Worm (Caenorhabditis elegans) whole organism, L3 larva: ENCODE results near the gene R06F6.8.
A peak's percentile ranks its signal among the peaks of the same experiment; 100 is the strongest.

Source experiments
- R02D3.7 ChIP-seq: fragments of 150-350 bp; optimal IDR thresholded peaks from 2 replicates; lab custom pipeline; 2014; ENCODE audit warnings: missing biosample characterization, missing genetic modification characterization
- aly-2 ChIP-seq: fragments of 150-350 bp; optimal IDR thresholded peaks from 2 replicates; lab custom pipeline; 2014; ENCODE audit warnings: missing biosample characterization, missing genetic modification characterization
- ama-1 ChIP-seq: fragments of 150-350 bp; optimal IDR thresholded peaks from 2 replicates; lab custom pipeline; 2018
- ceh-16 ChIP-seq: sonication (generic microtip); optimal IDR thresholded peaks from 2 replicates; lab custom pipeline; 2017; ENCODE audit warnings: missing biosample characterization, missing genetic modification characterization
- ceh-28 ChIP-seq: fragments of 150-350 bp; optimal IDR thresholded peaks from 2 replicates; lab custom pipeline; 2014; ENCODE audit warnings: missing biosample characterization, missing genetic modification reagents, missing genetic modification characterization
- ceh-82 ChIP-seq: fragments of 150-350 bp; optimal IDR thresholded peaks from 2 replicates; lab custom pipeline; 2014; ENCODE audit warnings: missing biosample characterization, missing genetic modification characterization
- ceh-9 ChIP-seq: sonication (generic microtip); optimal IDR thresholded peaks from 2 replicates; lab custom pipeline; 2018; ENCODE audit warnings: missing biosample characterization, missing genetic modification characterization
- daf-12 ChIP-seq: fragments of 150-350 bp; optimal IDR thresholded peaks from 2 replicates; lab custom pipeline; 2014; ENCODE audit warnings: missing biosample characterization, missing genetic modification reagents, missing genetic modification characterization
- egl-27 ChIP-seq: sonication (generic microtip); optimal IDR thresholded peaks from 4 replicates; lab custom pipeline; 2017; ENCODE audit warnings: missing biosample characterization, missing genetic modification reagents, missing genetic modification characterization
- egl-5 ChIP-seq: fragments of 150-350 bp; optimal IDR thresholded peaks from 2 replicates; lab custom pipeline; 2017; ENCODE audit warnings: missing biosample characterization, missing genetic modification reagents, missing genetic modification characterization, inconsistent platforms
- elt-1 ChIP-seq: fragments of 150-350 bp; optimal IDR thresholded peaks from 2 replicates; lab custom pipeline; 2014; ENCODE audit warnings: missing biosample characterization, missing genetic modification characterization
- elt-2 ChIP-seq: sonication (generic microtip); optimal IDR thresholded peaks from 2 replicates; lab custom pipeline; 2016; ENCODE audit warnings: missing genetic modification reagents, mild to moderate bottlenecking, missing genetic modification characterization, missing compliant biosample characterization
- elt-3 ChIP-seq, 3 experiments: fragments of 150-350 bp in 1 of 3; sonication (generic microtip) in 2 of 3; optimal IDR thresholded peaks; 2 replicates in 2 of 3; 4 replicates in 1 of 3; lab custom pipeline; 2014 to 2017; ENCODE audit warnings: missing biosample characterization in 3 of 3, missing genetic modification characterization in 3 of 3
- eor-1 ChIP-seq, 2 experiments: fragments of 150-350 bp; optimal IDR thresholded peaks; 2 replicates each; lab custom pipeline; 2014 to 2018; ENCODE audit warnings: missing biosample characterization in 2 of 2, missing genetic modification characterization in 2 of 2
- fkh-2 ChIP-seq: fragments of 150-350 bp; optimal IDR thresholded peaks from 2 replicates; lab custom pipeline; 2014; ENCODE audit warnings: missing biosample characterization, missing genetic modification reagents, missing genetic modification characterization
- fos-1 ChIP-seq: fragments of 150-350 bp; optimal IDR thresholded peaks from 2 replicates; lab custom pipeline; 2014; ENCODE audit warnings: missing biosample characterization, missing genetic modification characterization
- hmg-11 ChIP-seq: sonication (generic microtip); optimal IDR thresholded peaks from 2 replicates; lab custom pipeline; 2016; ENCODE audit warnings: missing genetic modification characterization, missing compliant biosample characterization
- jun-1 ChIP-seq: fragments of 150-350 bp; optimal IDR thresholded peaks from 2 replicates; lab custom pipeline; 2014; ENCODE audit warnings: missing biosample characterization, missing genetic modification reagents, missing genetic modification characterization
- lin-15B ChIP-seq: fragments of 150-350 bp; optimal IDR thresholded peaks from 2 replicates; lab custom pipeline; 2014; ENCODE audit warnings: missing biosample characterization, missing genetic modification characterization
- lin-39 ChIP-seq: fragments of 150-350 bp; optimal IDR thresholded peaks from 2 replicates; lab custom pipeline; 2018; ENCODE audit warnings: missing biosample characterization, missing genetic modification reagents, missing genetic modification characterization
- lsy-12 ChIP-seq: sonication (generic microtip); optimal IDR thresholded peaks from 2 replicates; lab custom pipeline; 2016; ENCODE audit warnings: mild to moderate bottlenecking, missing genetic modification characterization, missing compliant biosample characterization
- mdl-1 ChIP-seq: fragments of 150-350 bp; optimal IDR thresholded peaks from 2 replicates; lab custom pipeline; 2014; ENCODE audit warnings: missing biosample characterization, missing genetic modification characterization
- mml-1 ChIP-seq: fragments of 150-350 bp; sonication (generic microtip); optimal IDR thresholded peaks from 3 replicates; lab custom pipeline; 2014; ENCODE audit warnings: missing biosample characterization, missing genetic modification characterization
- nhr-11 ChIP-seq: fragments of 150-350 bp; optimal IDR thresholded peaks from 2 replicates; lab custom pipeline; 2014; ENCODE audit warnings: missing biosample characterization, missing genetic modification characterization
- nhr-12 ChIP-seq: fragments of 150-350 bp; optimal IDR thresholded peaks from 2 replicates; lab custom pipeline; 2014; ENCODE audit warnings: missing biosample characterization, missing genetic modification characterization
- nhr-23 ChIP-seq: fragments of 150-350 bp; optimal IDR thresholded peaks from 2 replicates; lab custom pipeline; 2014; ENCODE audit warnings: missing biosample characterization, missing genetic modification reagents, missing genetic modification characterization
- nhr-237 ChIP-seq: fragments of 150-350 bp; optimal IDR thresholded peaks from 2 replicates; lab custom pipeline; 2014; ENCODE audit warnings: missing biosample characterization, missing genetic modification characterization
- nhr-25 ChIP-seq: sonication (generic microtip); optimal IDR thresholded peaks from 2 replicates; lab custom pipeline; 2017; ENCODE audit warnings: missing biosample characterization, missing genetic modification characterization
- nhr-28 ChIP-seq: fragments of 150-350 bp; optimal IDR thresholded peaks from 2 replicates; lab custom pipeline; 2014; ENCODE audit warnings: missing biosample characterization, missing genetic modification characterization
- nhr-43 ChIP-seq: sonication (generic microtip); optimal IDR thresholded peaks from 2 replicates; lab custom pipeline; 2016; ENCODE audit warnings: mild to moderate bottlenecking, missing genetic modification characterization, missing compliant biosample characterization; ENCODE audit not compliant: poor library complexity, severe bottlenecking
- nhr-67 ChIP-seq: fragments of 150-350 bp; optimal IDR thresholded peaks from 2 replicates; lab custom pipeline; 2014; ENCODE audit warnings: missing biosample characterization, missing genetic modification characterization
- nhr-76 ChIP-seq: fragments of 150-350 bp; sonication (generic microtip); optimal IDR thresholded peaks from 5 replicates; lab custom pipeline; 2014; ENCODE audit warnings: missing biosample characterization, missing genetic modification characterization
- nhr-77 ChIP-seq: fragments of 150-350 bp; optimal IDR thresholded peaks from 2 replicates; lab custom pipeline; 2014; ENCODE audit warnings: missing biosample characterization, missing genetic modification characterization
- pha-4 ChIP-seq: fragments of 150-350 bp; optimal IDR thresholded peaks from 2 replicates; lab custom pipeline; 2014; ENCODE audit warnings: missing biosample characterization, missing genetic modification reagents, missing genetic modification characterization
- pqm-1 ChIP-seq: fragments of 150-350 bp; optimal IDR thresholded peaks from 2 replicates; lab custom pipeline; 2017; ENCODE audit warnings: missing biosample characterization, missing genetic modification characterization, inconsistent platforms
- sea-2 ChIP-seq: fragments of 150-350 bp; sonication (generic microtip); optimal IDR thresholded peaks from 4 replicates; lab custom pipeline; 2014; ENCODE audit warnings: missing biosample characterization, missing genetic modification reagents, missing genetic modification characterization
- skn-1 ChIP-seq: fragments of 150-350 bp; optimal IDR thresholded peaks from 2 replicates; lab custom pipeline; 2014; ENCODE audit warnings: missing biosample characterization, missing genetic modification characterization
- snpc-4 ChIP-seq: fragments of 150-350 bp; optimal IDR thresholded peaks from 2 replicates; lab custom pipeline; 2014; ENCODE audit warnings: missing biosample characterization, missing genetic modification characterization
- unc-39 ChIP-seq: sonication (generic microtip); optimal IDR thresholded peaks from 4 replicates; lab custom pipeline; 2017; ENCODE audit warnings: missing biosample characterization, missing genetic modification characterization
- unc-62 ChIP-seq: fragments of 150-350 bp; sonication (generic microtip); optimal IDR thresholded peaks from 4 replicates; lab custom pipeline; 2014; ENCODE audit warnings: missing biosample characterization, missing genetic modification reagents, missing genetic modification characterization
- zag-1 ChIP-seq: fragments of 150-350 bp; optimal IDR thresholded peaks from 2 replicates; lab custom pipeline; 2014; ENCODE audit warnings: missing biosample characterization, missing genetic modification characterization
- ztf-11 ChIP-seq: fragments of 150-350 bp; optimal IDR thresholded peaks from 2 replicates; lab custom pipeline; 2014; ENCODE audit warnings: missing biosample characterization, missing genetic modification characterization
- ztf-4 ChIP-seq: fragments of 150-350 bp; optimal IDR thresholded peaks from 2 replicates; lab custom pipeline; 2014; ENCODE audit warnings: missing biosample characterization, missing genetic modification characterization

Gene R06F6.8

DNA sequence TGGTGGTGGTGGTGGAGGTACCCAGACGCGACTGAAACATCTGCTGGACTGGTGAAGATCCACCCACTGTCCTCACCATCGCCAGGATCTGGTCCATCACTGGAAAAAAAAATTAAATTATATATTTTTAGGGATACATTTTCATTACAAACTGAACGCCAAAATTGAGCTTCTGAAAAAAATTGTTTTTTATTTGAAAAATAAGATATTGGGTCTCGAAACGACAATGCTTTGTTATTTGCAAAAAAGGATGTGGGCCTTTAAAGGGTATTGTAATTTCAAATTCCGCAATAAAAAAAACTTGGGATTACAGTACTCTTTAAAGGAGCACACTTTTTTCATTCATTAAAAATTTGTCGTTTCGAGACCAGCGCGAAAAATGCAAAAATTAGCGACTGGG is 30.1 kb upstream of the R06F6.8 start, which contains the start of gene M106.2:
Gene M106.2, minus strand, starts transcription at position 101 of the 400 bp plus-strand sequence.
- TF ChIP-seq fkh-2 (tag; lab: Kevin White, UChicago) (no peak), nhr-43 (no peak), snpc-4 (tag; lab: Kevin White, UChicago) (no peak), sea-2 (no peak), ama-1 (lab: Kevin White, UChicago) (no peak), eor-1 (tag; optimal IDR thresholded peaks at IDR 0.05; lab: Kevin White, UChicago) (no peak), zag-1 (no peak), elt-1 (tag; lab: Kevin White, UChicago) (no peak), nhr-67 (tag; lab: Kevin White, UChicago) (no peak), unc-62 (GFP tag; lab: Kevin White, UChicago) (no peak), egl-27 (no peak), unc-39 (tag; lab: Kevin White, UChicago) (no peak), ztf-4 (tag; lab: Kevin White, UChicago) (no peak), pha-4 (tag; lab: Kevin White, UChicago) (no peak), ztf-11 (tag; lab: Kevin White, UChicago) (no peak), nhr-237 (no peak), nhr-76 (tag; lab: Kevin White, UChicago) (no peak), aly-2 (tag; lab: Kevin White, UChicago) (no peak)
- TF ChIP-seq, all 47 proteins: peak for 0

DNA sequence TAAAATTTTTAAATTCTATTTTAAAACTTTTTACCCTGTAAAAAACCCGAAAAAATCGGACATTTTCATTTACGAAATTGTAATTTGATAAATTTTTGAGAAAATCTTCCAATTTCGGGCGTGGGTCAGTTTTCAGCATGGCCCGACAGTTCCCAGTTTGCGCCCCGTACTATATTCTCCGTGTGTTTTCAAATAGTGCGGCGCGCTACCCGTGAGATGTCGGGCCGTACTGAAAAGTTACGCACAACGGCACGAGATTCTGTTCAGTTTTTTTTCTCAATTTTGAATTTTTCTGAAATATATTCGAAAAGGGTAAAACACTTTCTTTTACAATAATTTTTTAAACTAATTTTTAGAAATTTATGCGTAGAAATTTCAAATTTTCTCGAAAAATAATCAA is 27.3 kb upstream of the R06F6.8 start:
- TF ChIP-seq nhr-67 (tag; lab: Kevin White, UChicago) (no peak), nhr-77 (tag; lab: Kevin White, UChicago) (no peak), egl-5 (no peak), ceh-16 (tag; lab: Kevin White, UChicago) (no peak), nhr-12 (tag; lab: Kevin White, UChicago) (no peak), skn-1 (tag; lab: Kevin White, UChicago) (no peak), mml-1 (tag; lab: Kevin White, UChicago) (no peak), ama-1 (lab: Kevin White, UChicago) (no peak), pha-4 (tag; lab: Kevin White, UChicago) (no peak), egl-27 (no peak), ceh-82 (tag; lab: Kevin White, UChicago) (no peak), nhr-76 (tag; lab: Kevin White, UChicago) (no peak), elt-3 (tag; optimal IDR thresholded peaks at IDR 0.05; lab: Kevin White, UChicago) (no peak)
- TF ChIP-seq, all 47 proteins: peak for 0

DNA sequence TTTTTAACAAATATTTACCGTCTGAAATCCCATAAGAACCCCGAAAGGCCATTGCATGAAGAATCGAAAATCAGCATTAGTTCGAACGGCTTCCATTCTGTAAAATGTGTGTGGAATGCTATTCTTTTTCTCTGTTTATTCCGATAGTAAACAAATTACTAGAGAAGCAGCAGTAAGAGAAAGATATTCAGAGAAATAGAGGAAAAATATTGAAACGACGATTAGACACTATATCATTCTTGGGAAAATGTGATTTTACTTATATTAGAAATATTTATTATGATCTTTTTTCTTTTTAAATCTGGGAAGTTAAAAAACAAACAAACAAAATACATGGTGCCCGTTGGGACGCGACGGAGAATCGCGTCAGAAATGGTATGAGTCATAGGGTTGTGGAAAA is 23.7 kb upstream of the R06F6.8 start, which contains the start of gene M106.8:
Gene M106.8, minus strand, starts transcription at position 101 of the 400 bp plus-strand sequence.
- TF ChIP-seq snpc-4 (tag; lab: Kevin White, UChicago) (no peak), lin-15B (tag; lab: Kevin White, UChicago) (no peak), jun-1 (tag; lab: Kevin White, UChicago) (no peak), mml-1 (tag; lab: Kevin White, UChicago) (no peak), ceh-9 (no peak), egl-27 (no peak), nhr-67 (tag; lab: Kevin White, UChicago) (no peak)

DNA sequence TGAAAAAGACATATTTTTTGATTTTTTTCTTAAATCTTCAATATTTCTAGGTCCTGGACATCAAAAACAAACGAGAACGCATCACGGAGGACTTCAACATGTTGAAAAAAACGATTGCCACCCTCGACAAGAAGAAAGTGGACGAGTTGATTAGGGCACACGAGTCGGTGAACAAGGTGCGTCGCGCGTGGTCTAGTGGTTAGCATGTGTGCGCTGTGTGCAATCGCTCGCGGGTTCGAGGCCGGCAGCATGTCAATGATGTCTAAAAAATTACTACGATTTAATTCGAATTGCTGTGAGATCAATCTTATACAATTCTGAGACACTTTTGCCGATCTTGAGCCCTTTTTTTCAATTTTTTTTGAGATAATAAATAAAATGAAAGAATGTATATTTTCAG is 20.3 kb upstream of the R06F6.8 start:
- TF ChIP-seq nhr-11 (tag; lab: Kevin White, UChicago) (peak; percentile 46), ceh-16 (tag; lab: Kevin White, UChicago) (no peak), sea-2 (no peak), nhr-77 (tag; lab: Kevin White, UChicago) (peak; percentile 77), nhr-67 (tag; lab: Kevin White, UChicago) (no peak), daf-12 (no peak), unc-62 (GFP tag; lab: Kevin White, UChicago) (peak; percentile 40), elt-3 (tag; optimal IDR thresholded peaks at IDR 0.05; lab: Kevin White, UChicago) (peak in 1 of 3 experiments; percentile 81), ama-1 (lab: Kevin White, UChicago) (peak; percentile 52), ztf-4 (tag; lab: Kevin White, UChicago) (peak; percentile 68), pha-4 (tag; lab: Kevin White, UChicago) (peak; percentile 78), ceh-9 (no peak), nhr-12 (tag; lab: Kevin White, UChicago) (no peak), zag-1 (no peak), elt-1 (tag; lab: Kevin White, UChicago) (no peak), nhr-25 (tag; lab: Kevin White, UChicago) (peak; percentile 71), jun-1 (tag; lab: Kevin White, UChicago) (peak; percentile 72), skn-1 (tag; lab: Kevin White, UChicago) (peak; percentile 12), mml-1 (tag; lab: Kevin White, UChicago) (no peak), nhr-28 (tag; lab: Kevin White, UChicago) (no peak), nhr-43 (peak; percentile 83), pqm-1 (tag; lab: Kevin White, UChicago) (peak; percentile 36), mdl-1 (no peak), ceh-82 (tag; lab: Kevin White, UChicago) (no peak), elt-2 (peak; percentile 58), hmg-11 (tag; lab: Kevin White, UChicago) (peak; percentile 90), R02D3.7 (tag; lab: Kevin White, UChicago) (peak; percentile 43), fos-1 (no peak), egl-5 (no peak), ceh-28 (no peak), nhr-76 (tag; lab: Kevin White, UChicago) (no peak), lin-15B (tag; lab: Kevin White, UChicago) (peak; percentile 45), nhr-237 (no peak), nhr-23 (tag; lab: Kevin White, UChicago) (peak; percentile 44), unc-39 (tag; lab: Kevin White, UChicago) (no peak), lsy-12 (peak; percentile 74), egl-27 (no peak), lin-39 (peak; percentile 94)
